Worm (Caenorhabditis elegans): Measurements from ENCODE around the gene R04A9.7.

The R04A9.7 gene

DNA sequence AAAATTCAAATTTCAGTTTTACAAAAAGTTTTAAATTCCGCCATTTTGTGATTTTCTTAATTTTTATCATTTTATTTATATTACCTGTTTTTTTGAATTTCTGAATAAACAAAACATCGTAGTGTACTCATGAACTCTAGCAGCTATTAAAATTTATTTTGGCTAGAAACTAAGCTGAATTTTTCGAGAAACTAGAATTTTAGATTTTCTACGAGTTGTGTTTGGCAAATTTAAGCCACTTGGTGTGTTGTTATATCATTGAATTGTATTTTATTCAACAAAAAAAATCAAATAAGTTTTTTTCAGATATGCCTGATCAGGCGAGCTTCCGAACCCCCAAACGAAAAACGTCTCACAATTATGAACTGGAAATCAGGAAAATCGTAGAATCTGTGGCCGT lies 2.6 kb upstream of the R04A9.7 start, which contains the start of gene R04A9.6:
R04A9.6 (plus strand) TSS at position 301 of the 400 bp plus-strand sequence.
- no peak for TF ChIP-seq tbx-37 (GFP tag; conservative IDR thresholded peaks at IDR 0.05)
- no peak for TF ChIP-seq ceh-13 (GFP tag; optimal IDR thresholded peaks at IDR 0.05)
- TF ChIP-seq hnd-1 (tag; optimal IDR thresholded peaks at IDR 0.05), result no peak
- no peak for TF ChIP-seq aly-1 (tag; optimal IDR thresholded peaks at IDR 0.05)
- no peak for TF ChIP-seq pes-1 (GFP tag; IDR thresholded peaks at IDR 0.05)
- no peak for TF ChIP-seq flt-1 (GFP tag; IDR thresholded peaks at IDR 0.05)
- TF ChIP-seq tbx-11 (GFP tag; IDR thresholded peaks at IDR 0.05), result no peak
- no peak for TF ChIP-seq F13C5.2 (tag; optimal IDR thresholded peaks at IDR 0.05)
- TF ChIP-seq ets-7 (tag; optimal IDR thresholded peaks at IDR 0.05), result no peak
- no peak for TF ChIP-seq hmbx-1 (tag; optimal IDR thresholded peaks at IDR 0.05)
- TF ChIP-seq ceh-36 (tag; optimal IDR thresholded peaks at IDR 0.05), result no peak
- no peak for TF ChIP-seq hmg-4 (GFP tag; optimal IDR thresholded peaks at IDR 0.05)
- no peak for TF ChIP-seq tra-4 (tag; optimal IDR thresholded peaks at IDR 0.05)
- no peak for TF ChIP-seq scrt-1 (GFP tag; IDR thresholded peaks at IDR 0.05)
- TF ChIP-seq B0310.2 (tag; optimal IDR thresholded peaks at IDR 0.05), result no peak
- TF ChIP-seq ama-1 (optimal IDR thresholded peaks at IDR 0.05), result no peak

DNA sequence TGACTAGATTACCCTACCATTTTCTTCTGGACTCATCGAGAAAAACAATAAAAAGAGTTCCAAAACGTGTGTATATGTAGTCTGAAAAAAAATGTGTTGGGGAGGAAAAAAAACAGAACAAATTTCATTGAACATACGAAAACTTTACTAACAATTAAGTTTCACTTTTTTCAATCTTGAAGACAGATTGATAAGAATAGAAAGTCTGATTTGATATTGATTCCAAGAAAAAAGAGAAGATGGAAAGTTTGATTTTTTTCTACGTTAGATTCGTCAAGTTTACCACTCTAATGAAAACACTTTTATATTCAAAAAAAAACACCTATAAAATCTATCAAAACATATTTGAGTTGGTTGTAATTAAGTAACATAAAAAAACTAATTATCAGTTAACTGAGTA lies 4.2 kb downstream of the R04A9.7 start, which contains the start of gene R04A9.9:
R04A9.9 (minus strand) TSS at position 101 of the 400 bp plus-strand sequence.
- TF ChIP-seq ceh-36 (tag; optimal IDR thresholded peaks at IDR 0.05), result no peak
- TF ChIP-seq ceh-13 (GFP tag; optimal IDR thresholded peaks at IDR 0.05), result no peak
- TF ChIP-seq B0310.2 (tag; optimal IDR thresholded peaks at IDR 0.05), result no peak
- no peak for TF ChIP-seq flt-1 (GFP tag; IDR thresholded peaks at IDR 0.05)
- TF ChIP-seq sea-1 (GFP tag; conservative IDR thresholded peaks at IDR 0.05), result no peak
- TF ChIP-seq F13C5.2 (tag; optimal IDR thresholded peaks at IDR 0.05), result no peak
- no peak for TF ChIP-seq hmg-4 (GFP tag; optimal IDR thresholded peaks at IDR 0.05)
- TF ChIP-seq tra-4 (tag; optimal IDR thresholded peaks at IDR 0.05), result no peak
- TF ChIP-seq hnd-1 (tag; optimal IDR thresholded peaks at IDR 0.05), result no peak
- TF ChIP-seq tbx-37 (GFP tag; conservative IDR thresholded peaks at IDR 0.05), result no peak
- TF ChIP-seq aly-1 (tag; optimal IDR thresholded peaks at IDR 0.05), result no peak
- TF ChIP-seq ets-7 (tag; optimal IDR thresholded peaks at IDR 0.05), result no peak
- no peak for TF ChIP-seq hmbx-1 (tag; optimal IDR thresholded peaks at IDR 0.05)
- TF ChIP-seq scrt-1 (GFP tag; IDR thresholded peaks at IDR 0.05), result no peak

DNA sequence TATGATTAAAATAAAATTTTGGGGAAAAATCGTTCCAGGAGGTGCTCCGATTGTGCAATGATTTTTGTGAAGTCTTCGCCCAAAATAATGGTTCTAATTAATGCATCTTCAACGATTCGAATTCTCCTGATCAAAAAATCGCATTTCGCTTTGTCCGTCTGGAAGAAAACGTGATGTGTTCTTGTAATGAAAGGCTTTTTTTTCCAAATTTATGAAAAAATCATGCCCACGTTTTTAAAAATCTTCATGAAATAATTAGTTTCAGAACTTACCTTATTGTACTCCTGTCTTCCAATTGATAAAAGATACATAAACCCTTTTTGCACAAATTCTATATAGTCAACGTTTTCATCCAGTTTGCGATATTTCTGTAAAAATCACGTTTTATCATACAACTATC lies 5.1 kb downstream of the R04A9.7 start:
- no peak for TF ChIP-seq aly-1 (tag; optimal IDR thresholded peaks at IDR 0.05)
- TF ChIP-seq tra-4 (tag; optimal IDR thresholded peaks at IDR 0.05), result no peak
- no peak for TF ChIP-seq ceh-36 (tag; optimal IDR thresholded peaks at IDR 0.05)
- TF ChIP-seq B0310.2 (tag; optimal IDR thresholded peaks at IDR 0.05), result no peak
- no peak for TF ChIP-seq ceh-13 (GFP tag; optimal IDR thresholded peaks at IDR 0.05)

DNA sequence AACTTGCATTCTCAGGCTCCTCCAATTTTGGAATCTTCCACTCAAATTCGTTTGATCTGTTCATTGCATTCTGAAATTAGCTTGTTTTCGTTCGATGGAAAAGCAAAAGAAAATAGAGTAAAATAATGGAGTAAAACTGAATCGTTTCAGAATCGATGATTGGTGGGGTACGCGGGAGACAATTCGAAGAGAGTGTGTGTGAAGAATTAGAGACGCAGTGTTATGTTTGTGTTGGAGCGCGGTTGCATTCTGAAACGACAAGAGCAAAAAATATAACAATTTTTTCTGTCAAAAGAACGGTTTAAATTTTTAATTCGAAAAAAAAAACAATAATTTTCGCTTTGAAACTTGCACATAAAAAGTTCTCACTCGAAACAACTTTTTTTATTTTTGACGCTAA lies 6.0 kb downstream of the R04A9.7 start, which contains the start of gene ceh-93:
ceh-93 (minus strand) TSS at position 70 of the 400 bp plus-strand sequence.
- TF ChIP-seq tra-4 (tag; optimal IDR thresholded peaks at IDR 0.05) (no peak), aly-1 (tag; optimal IDR thresholded peaks at IDR 0.05) (no peak), flt-1 (GFP tag; IDR thresholded peaks at IDR 0.05) (no peak)

DNA sequence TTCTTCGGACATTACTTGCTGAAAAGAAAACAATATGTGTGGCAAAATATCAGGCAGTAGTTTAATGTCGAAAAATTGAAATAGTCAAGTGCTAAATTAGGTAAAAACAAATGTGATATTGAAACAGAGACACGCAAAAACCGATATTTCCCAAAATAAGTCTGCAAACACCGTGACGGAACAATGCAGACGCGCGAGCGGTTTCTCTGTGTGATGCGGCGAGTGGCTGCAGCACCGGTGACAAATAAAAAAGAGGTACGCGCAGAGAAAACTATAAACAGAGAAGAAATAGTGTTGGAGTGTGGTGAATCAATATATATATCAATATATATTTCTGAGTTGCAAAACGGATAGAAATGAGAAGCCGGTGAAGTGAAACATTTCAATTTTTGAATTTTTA lies 12.0 kb downstream of the R04A9.7 start, which contains the start of gene ife-2:
ife-2 (minus strand) TSS at position 18 of the 400 bp plus-strand sequence.
- TF ChIP-seq F13C5.2 (tag; optimal IDR thresholded peaks at IDR 0.05) (peak; percentile 50), tbx-37 (GFP tag; conservative IDR thresholded peaks at IDR 0.05) (no peak), hnd-1 (tag; optimal IDR thresholded peaks at IDR 0.05) (no peak), hmg-4 (GFP tag; optimal IDR thresholded peaks at IDR 0.05) (peak; percentile 57), ceh-36 (tag; optimal IDR thresholded peaks at IDR 0.05) (no peak)

DNA sequence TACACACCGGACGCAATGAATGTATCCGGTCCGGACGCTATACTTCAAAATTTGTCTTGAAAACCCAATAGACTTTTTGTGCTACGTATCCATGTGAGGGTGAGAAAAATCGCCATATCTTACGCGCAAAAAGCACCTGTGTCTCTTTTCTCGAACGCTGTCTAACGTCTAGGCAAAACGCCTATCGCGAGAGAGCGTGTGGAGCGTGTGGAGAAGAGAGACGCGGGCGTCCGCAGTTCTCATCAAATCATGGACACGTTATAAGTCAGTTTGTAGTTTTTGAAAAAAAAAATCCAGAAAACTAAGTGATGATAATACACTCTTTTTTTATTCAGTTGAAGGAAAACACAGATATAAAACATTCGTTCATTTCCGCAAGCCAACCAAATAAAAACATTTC lies 13.7 kb downstream of the R04A9.7 start:
- TF ChIP-seq hmbx-1 (tag; optimal IDR thresholded peaks at IDR 0.05) (no peak), ceh-36 (tag; optimal IDR thresholded peaks at IDR 0.05) (no peak), tbx-11 (GFP tag; IDR thresholded peaks at IDR 0.05) (no peak)

DNA sequence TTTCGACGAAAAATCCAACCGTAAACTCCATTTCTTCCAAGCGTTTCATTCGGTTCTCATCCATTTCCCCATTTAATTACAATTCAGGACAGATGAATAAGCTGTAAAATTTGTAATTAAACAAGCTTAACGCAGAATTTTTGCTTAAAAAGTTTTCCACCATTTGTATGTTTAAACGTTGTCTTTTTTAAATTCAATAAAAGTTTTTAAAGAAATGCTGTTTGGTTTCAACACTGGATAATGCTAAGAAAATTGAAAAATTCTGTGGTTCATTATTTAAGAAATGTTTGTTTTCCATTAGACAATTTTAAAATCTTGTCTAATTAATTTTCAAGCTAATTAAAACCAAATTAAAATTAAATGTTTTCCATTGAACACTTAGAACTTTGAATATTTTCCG lies 14.2 kb downstream of the R04A9.7 start, which contains the start of gene R04A9.3:
R04A9.3 (minus strand) TSS at position 101 of the 400 bp plus-strand sequence.
- TF ChIP-seq hmbx-1 (tag; optimal IDR thresholded peaks at IDR 0.05) (no peak), ceh-36 (tag; optimal IDR thresholded peaks at IDR 0.05) (no peak), hmg-4 (GFP tag; optimal IDR thresholded peaks at IDR 0.05) (no peak), B0310.2 (tag; optimal IDR thresholded peaks at IDR 0.05) (no peak), pes-1 (GFP tag; IDR thresholded peaks at IDR 0.05) (no peak), tbx-11 (GFP tag; IDR thresholded peaks at IDR 0.05) (no peak), flt-1 (GFP tag; IDR thresholded peaks at IDR 0.05) (no peak), tra-4 (tag; optimal IDR thresholded peaks at IDR 0.05) (no peak), F13C5.2 (tag; optimal IDR thresholded peaks at IDR 0.05) (no peak), ceh-13 (GFP tag; optimal IDR thresholded peaks at IDR 0.05) (no peak), hnd-1 (tag; optimal IDR thresholded peaks at IDR 0.05) (no peak), ets-7 (tag; optimal IDR thresholded peaks at IDR 0.05) (no peak), scrt-1 (GFP tag; IDR thresholded peaks at IDR 0.05) (no peak), aly-1 (tag; optimal IDR thresholded peaks at IDR 0.05) (no peak), sea-1 (GFP tag; conservative IDR thresholded peaks at IDR 0.05) (no peak), tbx-37 (GFP tag; conservative IDR thresholded peaks at IDR 0.05) (no peak), ama-1 (optimal IDR thresholded peaks at IDR 0.05) (no peak)

DNA sequence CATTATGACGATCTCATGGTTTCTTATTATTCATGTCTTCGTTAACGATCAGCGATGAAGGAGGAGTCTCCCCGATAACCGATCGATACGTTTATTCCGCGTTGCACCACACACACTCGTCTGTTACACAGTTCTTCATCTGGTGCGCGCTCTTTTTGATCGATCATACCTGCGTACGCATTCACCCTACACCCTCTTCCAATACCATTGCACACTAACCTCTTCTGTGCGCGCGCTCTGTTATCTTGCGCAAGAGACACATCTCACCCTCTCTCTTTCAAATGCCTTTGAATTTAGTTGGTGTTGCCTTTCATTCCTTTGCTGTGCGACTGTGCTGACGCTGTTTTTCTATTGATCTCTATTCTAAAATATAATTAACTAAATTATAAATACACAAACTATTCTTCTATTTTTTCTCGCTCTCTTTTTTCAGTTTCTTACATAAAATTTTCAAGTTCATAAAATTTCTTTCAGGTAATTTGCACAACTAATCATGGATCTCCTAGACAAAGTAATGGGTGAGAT lies 22.9 kb downstream of the R04A9.7 start, which contains the start of gene nrde-3:
nrde-3 (plus strand) TSS at position 475 of the 525 bp plus-strand sequence.
- no peak for TF ChIP-seq pes-1 (GFP tag; IDR thresholded peaks at IDR 0.05)
- no peak for TF ChIP-seq ceh-36 (tag; optimal IDR thresholded peaks at IDR 0.05)
- no peak for TF ChIP-seq ama-1 (optimal IDR thresholded peaks at IDR 0.05)
- TF ChIP-seq flt-1 (GFP tag; IDR thresholded peaks at IDR 0.05), result no peak
- no peak for TF ChIP-seq ceh-13 (GFP tag; optimal IDR thresholded peaks at IDR 0.05)
- TF ChIP-seq hmbx-1 (tag; optimal IDR thresholded peaks at IDR 0.05), result no peak
- TF ChIP-seq tbx-11 (GFP tag; IDR thresholded peaks at IDR 0.05), result no peak
- TF ChIP-seq B0310.2 (tag; optimal IDR thresholded peaks at IDR 0.05), result no peak
- no peak for TF ChIP-seq hmg-4 (GFP tag; optimal IDR thresholded peaks at IDR 0.05)
- TF ChIP-seq sea-1 (GFP tag; conservative IDR thresholded peaks at IDR 0.05), result no peak
- no peak for TF ChIP-seq hnd-1 (tag; optimal IDR thresholded peaks at IDR 0.05)
- TF ChIP-seq ets-7 (tag; optimal IDR thresholded peaks at IDR 0.05), result no peak
